Worm (Caenorhabditis elegans): ENCODE data around the gene usp-33.

ce11 chrX:15608593-15608992 is 17.4 kb downstream of the usp-33 start:
- TF ChIP-seq elt-3 (tag; optimal IDR thresholded peaks at IDR 0.05) (no peak), ztf-4 (tag; optimal IDR thresholded peaks at IDR 0.05) (no peak), fkh-8 (tag; optimal IDR thresholded peaks at IDR 0.05) (peak; percentile 83), aha-1 (tag; optimal IDR thresholded peaks at IDR 0.05) (no peak), nhr-237 (tag; optimal IDR thresholded peaks at IDR 0.05) (no peak), ztf-11 (tag; optimal IDR thresholded peaks at IDR 0.05) (no peak)
